Worm (Caenorhabditis elegans): ENCODE results near the gene R01E6.7.

R01E6.7 gene

ce11 chrX:13591175-13591574 is 21.4 kb upstream of the R01E6.7 start, which contains the start of gene col-44:
TSS of gene col-44 (plus strand) at chrX:13591475.
- no peak for TF ChIP-seq pqm-1 (tag; optimal IDR thresholded peaks at IDR 0.05)
- no peak for TF ChIP-seq nhr-25 (tag; optimal IDR thresholded peaks at IDR 0.05)

ce11 chrX:13590688-13591087 is 20.9 kb upstream of the R01E6.7 start:
- TF ChIP-seq nhr-43 (tag; optimal IDR thresholded peaks at IDR 0.05; ENCODE audit: poor library complexity, severe bottlenecking) (no peak), zag-1 (tag; optimal IDR thresholded peaks at IDR 0.05) (no peak), snpc-4 (tag; optimal IDR thresholded peaks at IDR 0.05) (no peak), tbx-2 (tag; optimal IDR thresholded peaks at IDR 0.05) (no peak), nhr-11 (tag; optimal IDR thresholded peaks at IDR 0.05) (no peak), ceh-16 (tag; optimal IDR thresholded peaks at IDR 0.05) (no peak), ZK546.5 (tag; optimal IDR thresholded peaks at IDR 0.05) (no peak), hmg-11 (tag; optimal IDR thresholded peaks at IDR 0.05) (no peak)

- TF ChIP-seq nhr-25 (tag; optimal IDR thresholded peaks at IDR 0.05) (no peak), sea-2 (GFP tag; optimal IDR thresholded peaks at IDR 0.05) (no peak), lin-15B (tag; optimal IDR thresholded peaks at IDR 0.05) (no peak), pha-4 (tag; optimal IDR thresholded peaks at IDR 0.05) (no peak), ceh-82 (tag; optimal IDR thresholded peaks at IDR 0.05) (no peak), nhr-23 (tag; optimal IDR thresholded peaks at IDR 0.05) (no peak), tbx-2 (tag; optimal IDR thresholded peaks at IDR 0.05) (no peak), ceh-16 (tag; optimal IDR thresholded peaks at IDR 0.05) (no peak), lin-39 (tag; optimal IDR thresholded peaks at IDR 0.05) (no peak)
Observed at ce11 chrX:13589735-13590134, 20.0 kb upstream of the R01E6.7 start, which contains the start of gene col-9. TSS of gene col-9 (plus strand) at chrX:13590035.

ce11 chrX:13584725-13585371 is 15.1 kb upstream of the R01E6.7 start, which contains the start of gene unc-84:
TSS of gene unc-84 (plus strand) at chrX:13584775.
- TF ChIP-seq unc-39 (tag; optimal IDR thresholded peaks at IDR 0.05): no peak
- no peak for TF ChIP-seq nhr-28 (tag; optimal IDR thresholded peaks at IDR 0.05)
- no peak for TF ChIP-seq ama-1 (optimal IDR thresholded peaks at IDR 0.05)
- no peak for TF ChIP-seq fkh-10 (GFP tag; optimal IDR thresholded peaks at IDR 0.05)
- peak; percentile 48 for TF ChIP-seq pha-4 (tag; optimal IDR thresholded peaks at IDR 0.05)
- TF ChIP-seq egl-27 (tag; optimal IDR thresholded peaks at IDR 0.05): no peak
- no peak for TF ChIP-seq fos-1 (tag; optimal IDR thresholded peaks at IDR 0.05)
- TF ChIP-seq ceh-82 (tag; optimal IDR thresholded peaks at IDR 0.05): no peak
- TF ChIP-seq egl-5 (tag; optimal IDR thresholded peaks at IDR 0.05): no peak
- peak; percentile 16 for TF ChIP-seq lin-15B (tag; optimal IDR thresholded peaks at IDR 0.05)
- TF ChIP-seq nhr-43 (tag; optimal IDR thresholded peaks at IDR 0.05; ENCODE audit: poor library complexity, severe bottlenecking): no peak
- peak; percentile 2 for TF ChIP-seq elt-2 (tag; optimal IDR thresholded peaks at IDR 0.05)
- no peak for TF ChIP-seq elt-1 (tag; optimal IDR thresholded peaks at IDR 0.05)
- no peak for TF ChIP-seq ZK546.5 (tag; optimal IDR thresholded peaks at IDR 0.05)
- TF ChIP-seq nhr-237 (tag; optimal IDR thresholded peaks at IDR 0.05): no peak
- no peak for TF ChIP-seq eor-1 (tag; optimal IDR thresholded peaks at IDR 0.05)

DNA sequence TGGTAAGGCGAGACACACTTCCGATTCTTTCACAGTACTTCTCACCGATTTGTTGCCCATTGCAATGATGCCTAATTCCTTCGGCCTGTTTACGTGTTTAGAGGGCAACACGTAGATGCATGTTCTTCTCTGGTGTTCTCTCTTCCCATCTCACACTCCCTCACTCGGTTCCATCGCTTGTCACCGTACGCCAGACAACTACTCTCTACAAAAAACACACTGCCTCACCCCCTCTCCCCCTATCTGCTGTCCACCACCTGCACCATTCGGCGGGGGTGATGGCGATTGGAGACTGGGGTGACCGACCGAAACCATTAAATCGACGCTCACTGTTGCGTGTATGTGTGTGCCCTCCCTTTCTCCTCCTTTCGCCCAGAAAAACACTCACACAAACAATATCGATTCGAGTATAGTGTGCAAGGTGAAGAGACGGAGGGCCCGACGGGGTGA is 14.2 kb upstream of the R01E6.7 start:
- TF ChIP-seq ztf-11 (tag; optimal IDR thresholded peaks at IDR 0.05): no peak
- no peak for TF ChIP-seq aly-2 (tag; optimal IDR thresholded peaks at IDR 0.05)
- TF ChIP-seq hmg-11 (tag; optimal IDR thresholded peaks at IDR 0.05): peak; percentile 69
- TF ChIP-seq mdl-1 (tag; optimal IDR thresholded peaks at IDR 0.05): no peak
- TF ChIP-seq lsy-12 (tag; optimal IDR thresholded peaks at IDR 0.05): no peak
- peak; percentile 29 for TF ChIP-seq nhr-23 (tag; optimal IDR thresholded peaks at IDR 0.05)
- TF ChIP-seq elt-2 (tag; optimal IDR thresholded peaks at IDR 0.05): peak; percentile 46
- TF ChIP-seq fos-1 (tag; optimal IDR thresholded peaks at IDR 0.05): no peak
- no peak for TF ChIP-seq elt-3 (tag; optimal IDR thresholded peaks at IDR 0.05)
- no peak for TF ChIP-seq nhr-77 (tag; optimal IDR thresholded peaks at IDR 0.05)
- TF ChIP-seq snpc-4 (tag; optimal IDR thresholded peaks at IDR 0.05): no peak
- TF ChIP-seq ceh-9 (tag; optimal IDR thresholded peaks at IDR 0.05): no peak
- no peak for TF ChIP-seq egl-27 (tag; optimal IDR thresholded peaks at IDR 0.05)
- TF ChIP-seq unc-39 (tag; optimal IDR thresholded peaks at IDR 0.05): no peak
- peak; percentile 32 for TF ChIP-seq jun-1 (tag; optimal IDR thresholded peaks at IDR 0.05)
- no peak for TF ChIP-seq nhr-43 (tag; optimal IDR thresholded peaks at IDR 0.05; ENCODE audit: poor library complexity, severe bottlenecking)
- no peak for TF ChIP-seq mml-1 (tag; optimal IDR thresholded peaks at IDR 0.05)
- no peak for TF ChIP-seq ztf-4 (tag; optimal IDR thresholded peaks at IDR 0.05)
- TF ChIP-seq ceh-16 (tag; optimal IDR thresholded peaks at IDR 0.05): no peak
- TF ChIP-seq sea-2 (GFP tag; optimal IDR thresholded peaks at IDR 0.05): no peak
- TF ChIP-seq nhr-12 (tag; optimal IDR thresholded peaks at IDR 0.05): no peak
- TF ChIP-seq fkh-10 (GFP tag; optimal IDR thresholded peaks at IDR 0.05): no peak
- TF ChIP-seq zag-1 (tag; optimal IDR thresholded peaks at IDR 0.05): no peak
- peak; percentile 60 for TF ChIP-seq lin-39 (tag; optimal IDR thresholded peaks at IDR 0.05)
- TF ChIP-seq nhr-76 (tag; optimal IDR thresholded peaks at IDR 0.05): no peak
- TF ChIP-seq egl-5 (tag; optimal IDR thresholded peaks at IDR 0.05): peak; percentile 47
- TF ChIP-seq R02D3.7 (tag; optimal IDR thresholded peaks at IDR 0.05): no peak
- TF ChIP-seq tbx-2 (tag; optimal IDR thresholded peaks at IDR 0.05): no peak
- TF ChIP-seq ceh-82 (tag; optimal IDR thresholded peaks at IDR 0.05): no peak
- no peak for TF ChIP-seq eor-1 (tag; optimal IDR thresholded peaks at IDR 0.05)
- peak; percentile 65 for TF ChIP-seq nfya-1 (tag; optimal IDR thresholded peaks at IDR 0.05; ENCODE audit: insufficient read depth)
- TF ChIP-seq ceh-28 (tag; optimal IDR thresholded peaks at IDR 0.05): peak; percentile 62
- peak; percentile 27 for TF ChIP-seq pha-4 (tag; optimal IDR thresholded peaks at IDR 0.05)

Data from whole organism, L3 larva.